Fruit fly (Drosophila melanogaster): Measurements from ENCODE around the gene CG13606.

The CG13606 gene

dm6 chr3R:24161173-24161811, 11.1 kb upstream of the CG13606 start, which contains the start of the genes Myo95E and TBC1d7 (continued):
- TF ChIP-seq lbe (GFP tag; optimal IDR thresholded peaks at IDR 0.05) (peak; percentile 86), CG7745 (tag; optimal IDR thresholded peaks at IDR 0.05) (no peak), CG33213 (GFP tag; optimal IDR thresholded peaks at IDR 0.05) (peak; percentile 47), CG7839 (tag; optimal IDR thresholded peaks at IDR 0.05) (peak; percentile 92), CG13894 (tag; optimal IDR thresholded peaks at IDR 0.05) (no peak), aop (GFP tag; IDR thresholded peaks at IDR 0.05) (peak; percentile 49; the same call in 1 of the 2 replicates), CG9437 (GFP tag; optimal IDR thresholded peaks at IDR 0.05) (peak; percentile 81), HLH54F (GFP tag; optimal IDR thresholded peaks at IDR 0.05) (peak; percentile 33), CG1602 (GFP tag; optimal IDR thresholded peaks at IDR 0.05) (peak; percentile 86), Max (GFP tag; optimal IDR thresholded peaks at IDR 0.05) (peak; percentile 85), unpg (GFP tag; optimal IDR thresholded peaks at IDR 0.05) (peak; percentile 89), wek (GFP tag; optimal IDR thresholded peaks at IDR 0.05) (no peak)

dm6 chr3R:24162774-24163555, 9.5 kb upstream of the CG13606 start, which contains the start of gene mRpS24:
Gene mRpS24, minus strand, starts transcription at chr3R:24163545.
- TF ChIP-seq sna (GFP tag; IDR thresholded peaks at IDR 0.05; ENCODE audit: partially characterized antibody) (peak; percentile 72), TFAM (GFP tag; optimal IDR thresholded peaks at IDR 0.05) (no peak), hbn (GFP tag; IDR thresholded peaks at IDR 0.05; ENCODE audit: partially characterized antibody) (0 out of 2 replicates have a peak, but pooled peaks have one; percentile 58), Elba2 (GFP tag; optimal IDR thresholded peaks at IDR 0.05) (peak; percentile 94), Pdp1 (GFP tag; optimal IDR thresholded peaks at IDR 0.05) (peak in 1 of 2 experiments; percentile 97), cwo (GFP tag; optimal IDR thresholded peaks at IDR 0.05) (no peak), crp (GFP tag; optimal IDR thresholded peaks at IDR 0.05) (peak in 1 of 2 experiments; percentile 88), bigmax (GFP tag; optimal IDR thresholded peaks at IDR 0.05) (peak; percentile 60), CG34422 (GFP tag; IDR thresholded peaks at IDR 0.05) (peak; percentile 51; the same call in 1 of the 3 replicates), MESR4 (GFP tag; optimal IDR thresholded peaks at IDR 0.05) (peak; percentile 52), Gug (GFP tag; IDR thresholded peaks at IDR 0.05) (no peak), YL-1 (GFP tag; optimal IDR thresholded peaks at IDR 0.05) (peak; percentile 32), MBD-R2 (GFP tag; IDR thresholded peaks at IDR 0.05) (peak; percentile 67)

- TF ChIP-seq D (optimal IDR thresholded peaks at IDR 0.05) (no peak), D (GFP tag; optimal IDR thresholded peaks at IDR 0.05) (peak; percentile 16), pzg (GFP tag; optimal IDR thresholded peaks at IDR 0.05) (peak; percentile 21), chn (GFP tag; optimal IDR thresholded peaks at IDR 0.05) (no peak), vvl (GFP tag; IDR thresholded peaks at IDR 0.05) (peak; percentile 63), Stat92E (GFP tag; optimal IDR thresholded peaks at IDR 0.05) (peak in 1 of 3 experiments; percentile 24), Gsc (GFP tag; IDR thresholded peaks at IDR 0.05) (no peak), CG4730 (GFP tag; IDR thresholded peaks at IDR 0.05) (0 out of 2 replicates have a peak, but pooled peaks have one; percentile 13), E2f1 (GFP tag; IDR thresholded peaks at IDR 0.05) (peak; percentile 56; the same call in 1 of the 2 replicates), phol (tag; optimal IDR thresholded peaks at IDR 0.05) (peak; percentile 82), pum (GFP tag; optimal IDR thresholded peaks at IDR 0.05) (peak; percentile 21), CG14710 (tag; optimal IDR thresholded peaks at IDR 0.05) (peak; percentile 80), CG7357 (GFP tag; IDR thresholded peaks at IDR 0.05) (peak; percentile 35; the same call in 1 of the 3 replicates), Bgb (GFP tag; IDR thresholded peaks at IDR 0.05; ENCODE audit: partially characterized antibody) (no peak), lab (GFP tag; optimal IDR thresholded peaks at IDR 0.05) (peak; percentile 71), CG34422 (GFP tag; IDR thresholded peaks at IDR 0.05) (peak; percentile 67; the same call in 2 of the 3 replicates), Camta (GFP tag; optimal IDR thresholded peaks at IDR 0.05) (peak; percentile 23), D19B (GFP tag; optimal IDR thresholded peaks at IDR 0.05) (peak; percentile 36), CG10209 (GFP tag; optimal IDR thresholded peaks at IDR 0.05) (peak; percentile 51), Ets65A (GFP tag) (peak; percentile 79), TFAM (GFP tag; optimal IDR thresholded peaks at IDR 0.05) (no peak)
Observed at dm6 chr3R:24163556-24164022, 8.8 kb upstream of the CG13606 start, which contains the start of gene Apc2. Gene Apc2, plus strand, starts transcription at chr3R:24163966.

Measured in whole organism, embryonic.